Worm (Caenorhabditis elegans) whole organism, L1 larva: ENCODE data around the gene tub-1.

Experiments used
- C34B4.2 ChIP-seq: sonication (generic microtip); optimal IDR thresholded peaks from 2 replicates; lab custom pipeline; 2017; ENCODE audit warnings: mild to moderate bottlenecking, missing genetic modification characterization, missing compliant biosample characterization
- alr-1 ChIP-seq: fragments of 200-800 bp; sonication (Bioruptor generic); optimal IDR thresholded peaks from 2 replicates; lab custom pipeline; 2018; ENCODE audit warnings: borderline replicate concordance, mild to moderate bottlenecking, missing genetic modification characterization, missing compliant biosample characterization
- aly-2 ChIP-seq: fragments of 150-350 bp; optimal IDR thresholded peaks from 2 replicates; lab custom pipeline; 2014; ENCODE audit warnings: missing biosample characterization, missing genetic modification characterization
- ama-1 ChIP-seq: fragments of 150-350 bp; optimal IDR thresholded peaks from 2 replicates; lab custom pipeline; 2014
- ceh-63 ChIP-seq: fragments of 200-800 bp; sonication (Bioruptor generic); optimal IDR thresholded peaks from 2 replicates; lab custom pipeline; 2018; ENCODE audit warnings: mild to moderate bottlenecking, missing genetic modification characterization, missing compliant biosample characterization
- ces-1 ChIP-seq: fragments of 150-350 bp; optimal IDR thresholded peaks from 2 replicates; lab custom pipeline; 2014; ENCODE audit warnings: missing biosample characterization, missing genetic modification reagents, missing genetic modification characterization
- elt-3 ChIP-seq, 6 experiments: fragments of 150-350 bp in 1 of 6; sonication (generic microtip); optimal IDR thresholded peaks; 2 replicates each; lab custom pipeline; 2017 to 2018; ENCODE audit warnings: missing biosample characterization in 6 of 6, missing genetic modification characterization in 6 of 6, inconsistent platforms in 1 of 6
- fos-1 ChIP-seq: fragments of 150-350 bp; optimal IDR thresholded peaks from 2 replicates; lab custom pipeline; 2014; ENCODE audit warnings: missing biosample characterization, missing genetic modification characterization
- hlh-4 ChIP-seq: sonication (generic microtip); optimal IDR thresholded peaks from 2 replicates; lab custom pipeline; 2016; ENCODE audit warnings: mild to moderate bottlenecking, missing genetic modification characterization, missing compliant biosample characterization
- jun-1 ChIP-seq: fragments of 150-350 bp; optimal IDR thresholded peaks from 2 replicates; lab custom pipeline; 2014; ENCODE audit warnings: missing biosample characterization, missing genetic modification reagents, missing genetic modification characterization
- skn-1 ChIP-seq: fragments of 150-350 bp; optimal IDR thresholded peaks from 2 replicates; lab custom pipeline; 2014; ENCODE audit warnings: missing biosample characterization, missing genetic modification characterization
- unc-30 ChIP-seq: sonication (generic microtip); optimal IDR thresholded peaks from 2 replicates; lab custom pipeline; 2017; ENCODE audit warnings: missing biosample characterization, missing genetic modification characterization
- ztf-11 ChIP-seq, 2 experiments: sonication (generic microtip); optimal IDR thresholded peaks; 2 replicates each; lab custom pipeline; 2016 to 2017; ENCODE audit warnings: missing genetic modification characterization in 2 of 2, missing biosample characterization in 1 of 2, missing compliant biosample characterization in 1 of 2
- ztf-4 ChIP-seq: fragments of 150-350 bp; optimal IDR thresholded peaks from 2 replicates; lab custom pipeline; 2014; ENCODE audit warnings: missing biosample characterization, missing genetic modification characterization

ce11 chrII:8178614-8179013, 21.9 kb upstream of the tub-1 start:
- TF ChIP-seq fos-1 (tag; lab: Kevin White, UChicago) (no peak), alr-1 (no peak), elt-3 (tag; optimal IDR thresholded peaks at IDR 0.05; lab: Kevin White, UChicago) (no peak), hlh-4 (tag; lab: Kevin White, UChicago) (no peak), jun-1 (tag; lab: Kevin White, UChicago) (no peak), ceh-63 (GFP tag; lab: Kevin White, UChicago) (no peak), unc-30 (tag; lab: Kevin White, UChicago) (no peak), aly-2 (no peak), skn-1 (tag; lab: Kevin White, UChicago) (no peak), ztf-11 (tag; optimal IDR thresholded peaks at IDR 0.05; lab: Kevin White, UChicago) (no peak), C34B4.2 (tag; lab: Kevin White, UChicago) (no peak), ces-1 (GFP tag; lab: Kevin White, UChicago) (no peak), ztf-4 (tag; lab: Kevin White, UChicago) (no peak), ama-1 (lab: Kevin White, UChicago) (no peak)
